Worm (Caenorhabditis elegans) whole organism, L1 larva: ENCODE measurements around the gene Y6G8.8.

Experiments
- blmp-1 ChIP-seq: fragments of 150-350 bp; optimal IDR thresholded peaks from 2 replicates; lab custom pipeline; 2014; ENCODE audit warnings: missing biosample characterization, missing genetic modification characterization
- ceh-90 ChIP-seq: sonication (generic microtip); optimal IDR thresholded peaks from 2 replicates; lab custom pipeline; 2016; ENCODE audit warnings: missing genetic modification characterization, missing compliant biosample characterization
- ces-1 ChIP-seq: fragments of 150-350 bp; optimal IDR thresholded peaks from 2 replicates; lab custom pipeline; 2014; ENCODE audit warnings: missing biosample characterization, missing genetic modification reagents, missing genetic modification characterization
- dpl-1 ChIP-seq, 3 experiments: fragments of 150-350 bp in 2 of 3; sonication (generic microtip) in 1 of 3; optimal IDR thresholded peaks; 2 replicates each; lab custom pipeline; 2014 to 2017; ENCODE audit warnings: missing biosample characterization in 3 of 3, missing genetic modification characterization in 3 of 3, missing genetic modification reagents in 3 of 3
- dsc-1 ChIP-seq: sonication (generic microtip); optimal IDR thresholded peaks from 2 replicates; lab custom pipeline; 2016; ENCODE audit warnings: mild to moderate bottlenecking, missing genetic modification characterization, missing compliant biosample characterization
- efl-1 ChIP-seq, 4 experiments: fragments of 150-350 bp; optimal IDR thresholded peaks in 3 of 4; peaks in 1 of 4; 1 replicate in 1 of 4; 2 replicates in 3 of 4; lab custom pipeline; 2014; ENCODE audit warnings: missing biosample characterization in 2 of 4, missing genetic modification characterization in 2 of 4, missing genetic modification reagents in 2 of 4
- fkh-8 ChIP-seq: sonication (generic microtip); optimal IDR thresholded peaks from 2 replicates; lab custom pipeline; 2016; ENCODE audit warnings: mild to moderate bottlenecking, missing genetic modification characterization, missing compliant biosample characterization
- fos-1 ChIP-seq: fragments of 150-350 bp; optimal IDR thresholded peaks from 2 replicates; lab custom pipeline; 2014; ENCODE audit warnings: missing biosample characterization, missing genetic modification characterization
- hlh-17 ChIP-seq: fragments of 200-800 bp; sonication (Bioruptor generic); optimal IDR thresholded peaks from 2 replicates; lab custom pipeline; 2018; ENCODE audit warnings: missing genetic modification characterization, mild to moderate bottlenecking, missing compliant biosample characterization, moderate library complexity, borderline replicate concordance
- hlh-4 ChIP-seq: sonication (generic microtip); optimal IDR thresholded peaks from 2 replicates; lab custom pipeline; 2016; ENCODE audit warnings: mild to moderate bottlenecking, missing genetic modification characterization, missing compliant biosample characterization
- hpl-2 ChIP-seq: fragments of 150-350 bp; optimal IDR thresholded peaks from 2 replicates; lab custom pipeline; 2014; ENCODE audit warnings: missing biosample characterization, missing genetic modification reagents, missing genetic modification characterization
- lin-15B ChIP-seq: fragments of 150-350 bp; sonication (generic microtip); optimal IDR thresholded peaks from 3 replicates; lab custom pipeline; 2014; ENCODE audit warnings: missing biosample characterization, missing genetic modification characterization
- lin-35 ChIP-seq, 2 experiments: fragments of 150-350 bp; optimal IDR thresholded peaks; 2 replicates each; lab custom pipeline; 2014; ENCODE audit warnings: missing biosample characterization in 2 of 2, missing genetic modification characterization in 2 of 2, missing genetic modification reagents in 2 of 2
- lir-3 ChIP-seq: sonication (generic microtip); optimal IDR thresholded peaks from 2 replicates; lab custom pipeline; 2016; ENCODE audit warnings: mild to moderate bottlenecking, missing genetic modification characterization, moderate library complexity, missing compliant biosample characterization; ENCODE audit not compliant: poor library complexity
- lsy-2 ChIP-seq, 2 experiments: fragments of 150-350 bp; optimal IDR thresholded peaks; 2 replicates each; lab custom pipeline; 2014; ENCODE audit warnings: missing biosample characterization in 2 of 2, missing genetic modification characterization in 2 of 2
- mdl-1 ChIP-seq, 2 experiments: fragments of 150-350 bp; optimal IDR thresholded peaks; 2 replicates each; lab custom pipeline; 2014 to 2017; ENCODE audit warnings: missing biosample characterization in 2 of 2, missing genetic modification characterization in 2 of 2, inconsistent platforms in 1 of 2
- nhr-11 ChIP-seq: fragments of 150-350 bp; optimal IDR thresholded peaks from 2 replicates; lab custom pipeline; 2014; ENCODE audit warnings: missing biosample characterization, missing genetic modification characterization
- nhr-12 ChIP-seq: sonication (generic microtip); optimal IDR thresholded peaks from 2 replicates; lab custom pipeline; 2017; ENCODE audit warnings: missing biosample characterization, missing genetic modification characterization
- nhr-20 ChIP-seq: sonication (generic microtip); optimal IDR thresholded peaks from 2 replicates; lab custom pipeline; 2016; ENCODE audit warnings: mild to moderate bottlenecking, missing genetic modification characterization, missing compliant biosample characterization
- pqm-1 ChIP-seq: sonication (generic microtip); optimal IDR thresholded peaks from 3 replicates; lab custom pipeline; 2017; ENCODE audit warnings: missing biosample characterization, missing genetic modification characterization
- snu-23 ChIP-seq: sonication (generic microtip); optimal IDR thresholded peaks from 2 replicates; lab custom pipeline; 2016; ENCODE audit warnings: missing genetic modification characterization, missing compliant biosample characterization
- unc-30 ChIP-seq: sonication (generic microtip); optimal IDR thresholded peaks from 2 replicates; lab custom pipeline; 2017; ENCODE audit warnings: missing biosample characterization, missing genetic modification characterization
- unc-62 ChIP-seq: fragments of 150-350 bp; optimal IDR thresholded peaks from 2 replicates; lab custom pipeline; 2014; ENCODE audit warnings: missing biosample characterization, missing genetic modification reagents, missing genetic modification characterization
- vab-15 ChIP-seq: sonication (generic microtip); optimal IDR thresholded peaks from 2 replicates; lab custom pipeline; 2017; ENCODE audit warnings: missing genotype, mild to moderate bottlenecking, missing genetic modification characterization, missing compliant biosample characterization
- xbp-1 ChIP-seq: sonication (generic microtip); optimal IDR thresholded peaks from 2 replicates; lab custom pipeline; 2016; ENCODE audit warnings: missing genetic modification characterization, missing compliant biosample characterization
- zag-1 ChIP-seq: fragments of 150-350 bp; optimal IDR thresholded peaks from 2 replicates; lab custom pipeline; 2014; ENCODE audit warnings: missing biosample characterization, missing genetic modification characterization

Y6G8.8 gene

DNA sequence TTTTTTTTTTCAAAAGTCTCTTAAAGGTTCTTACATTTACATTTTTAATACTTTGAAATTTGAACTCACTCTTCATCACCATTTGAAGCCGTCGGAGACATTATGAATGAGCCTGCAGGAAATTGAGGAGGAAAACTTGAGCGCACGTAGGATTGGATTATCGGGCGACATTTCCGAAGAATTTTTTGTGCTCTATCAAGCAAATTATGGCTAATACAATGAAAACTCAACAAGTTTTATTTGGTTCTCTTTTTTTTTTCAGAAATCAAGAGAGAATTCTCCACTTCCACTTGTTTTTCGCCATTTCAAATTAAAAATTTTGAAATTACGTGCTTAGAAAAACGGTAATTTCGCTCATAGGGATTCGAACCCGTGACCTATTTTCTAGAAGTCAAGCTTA lies 47.3 kb downstream of the Y6G8.8 start, which contains the start of gene F59A1.12:
Gene F59A1.12, minus strand, starts transcription at position 101 of the 400 bp plus-strand sequence.
- TF ChIP-seq nhr-20 (tag; lab: Kevin White, UChicago) (no peak), snu-23 (GFP tag; lab: Kevin White, UChicago) (no peak), fkh-8 (tag; lab: Kevin White, UChicago) (no peak), lin-15B (tag; lab: Kevin White, UChicago) (no peak), blmp-1 (tag; lab: Kevin White, UChicago) (no peak), mdl-1 (tag; optimal IDR thresholded peaks at IDR 0.05; lab: Kevin White, UChicago) (no peak), unc-30 (tag; lab: Kevin White, UChicago) (no peak), vab-15 (no peak), unc-62 (GFP tag; lab: Kevin White, UChicago) (no peak)

DNA sequence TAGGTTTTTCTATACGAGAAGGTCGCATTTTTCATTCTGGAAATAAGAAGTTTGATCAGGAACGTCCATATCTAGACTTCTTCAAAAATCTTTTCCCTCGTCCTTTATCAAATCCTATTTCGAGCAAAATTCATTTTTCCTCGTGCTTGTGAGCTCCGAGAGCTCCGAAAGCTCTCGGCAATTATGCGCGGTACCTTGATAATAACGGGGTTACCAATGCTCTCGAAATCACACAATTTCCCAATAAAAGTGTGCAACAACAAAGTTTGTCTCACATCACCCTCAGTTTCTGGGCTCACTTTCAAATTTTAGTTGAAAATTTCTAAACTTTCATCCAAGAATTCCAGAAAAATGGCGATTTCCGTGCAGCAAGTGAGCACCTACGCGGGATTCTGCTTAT lies 48.2 kb downstream of the Y6G8.8 start, which contains the start of gene str-89:
Gene str-89, plus strand, starts transcription at position 301 of the 400 bp plus-strand sequence.
- TF ChIP-seq dsc-1 (tag; lab: Kevin White, UChicago) (no peak), lir-3 (tag; lab: Kevin White, UChicago) (no peak), zag-1 (tag; lab: Kevin White, UChicago) (no peak), nhr-11 (tag; lab: Kevin White, UChicago) (no peak), fos-1 (tag; lab: Kevin White, UChicago) (no peak), lin-35 (GFP tag; optimal IDR thresholded peaks at IDR 0.05; lab: Kevin White, UChicago) (no peak), lsy-2 (tag; optimal IDR thresholded peaks at IDR 0.05; lab: Kevin White, UChicago) (no peak), dpl-1 (GFP tag; optimal IDR thresholded peaks at IDR 0.05; lab: Kevin White, UChicago) (no peak), hpl-2 (GFP tag; lab: Kevin White, UChicago) (no peak), hlh-4 (tag; lab: Kevin White, UChicago) (no peak), nhr-12 (tag; lab: Kevin White, UChicago) (no peak), hlh-17 (GFP tag; lab: Kevin White, UChicago) (no peak), vab-15 (no peak), ceh-90 (no peak), pqm-1 (tag; lab: Kevin White, UChicago) (no peak), ces-1 (GFP tag; lab: Kevin White, UChicago) (no peak), efl-1 (optimal IDR thresholded peaks at IDR 0.05; lab: Kevin White, UChicago) (no peak), efl-1 (GFP tag; optimal IDR thresholded peaks at IDR 0.05 in 1 of 2; lab: Kevin White, UChicago) (no peak), unc-30 (tag; lab: Kevin White, UChicago) (no peak), xbp-1 (tag; lab: Kevin White, UChicago) (no peak)
